Worm (Caenorhabditis elegans) whole organism, late embryonic: Measurements from ENCODE around the gene C49F5.3.

Experiments
- ceh-2 ChIP-seq: sonication (generic microtip); optimal IDR thresholded peaks from 2 replicates; lab custom pipeline; 2016; ENCODE audit warnings: missing genotype, missing genetic modification characterization, missing compliant biosample characterization
- hlh-13 ChIP-seq: fragments of 200-800 bp; sonication (Bioruptor generic); optimal IDR thresholded peaks from 2 replicates; lab custom pipeline; 2018; ENCODE audit warnings: mild to moderate bottlenecking, missing genetic modification characterization, missing compliant biosample characterization
- nhr-232 ChIP-seq: sonication (generic microtip); optimal IDR thresholded peaks from 2 replicates; lab custom pipeline; 2016; ENCODE audit warnings: missing genetic modification characterization, missing compliant biosample characterization
- pqm-1 ChIP-seq: sonication (generic microtip); optimal IDR thresholded peaks from 2 replicates; lab custom pipeline; 2016; ENCODE audit warnings: missing genetic modification characterization, missing compliant biosample characterization
- sdc-2 ChIP-seq: sonication (generic microtip); optimal IDR thresholded peaks from 2 replicates; lab custom pipeline; 2016; ENCODE audit warnings: missing genotype, missing genetic modification characterization, missing compliant biosample characterization
- tbx-2 ChIP-seq: sonication (generic microtip); optimal IDR thresholded peaks from 2 replicates; lab custom pipeline; 2016; ENCODE audit warnings: missing genetic modification characterization, missing compliant biosample characterization

ce11 chrX:11969554-11969953, 13.9 kb downstream of the C49F5.3 start:
- TF ChIP-seq pqm-1 (tag; lab: Kevin White, UChicago): no peak
- no peak for TF ChIP-seq hlh-13
- no peak for TF ChIP-seq sdc-2 (tag; lab: Kevin White, UChicago)
- TF ChIP-seq nhr-232 (tag; lab: Kevin White, UChicago): no peak
- no peak for TF ChIP-seq ceh-2 (tag; lab: Kevin White, UChicago)
- TF ChIP-seq tbx-2 (tag; lab: Kevin White, UChicago): no peak
